Worm (Caenorhabditis elegans): Measurements from ENCODE around the gene Y45F10C.1.

ce11 chrIV:13673504-13673903 is 14.2 kb upstream of the Y45F10C.1 start, which contains the start of gene oac-48:
- no peak for TF ChIP-seq snpc-4 (tag; optimal IDR thresholded peaks at IDR 0.05)
- no peak for TF ChIP-seq egl-27 (tag; optimal IDR thresholded peaks at IDR 0.05)
- TF ChIP-seq elt-2 (tag; optimal IDR thresholded peaks at IDR 0.05), result no peak
- no peak for TF ChIP-seq ztf-4 (tag; optimal IDR thresholded peaks at IDR 0.05)
- no peak for TF ChIP-seq nhr-25 (tag; optimal IDR thresholded peaks at IDR 0.05)
- TF ChIP-seq daf-12 (tag; optimal IDR thresholded peaks at IDR 0.05), result no peak
- TF ChIP-seq ztf-11 (tag; optimal IDR thresholded peaks at IDR 0.05), result no peak
- no peak for TF ChIP-seq pqm-1 (tag; optimal IDR thresholded peaks at IDR 0.05)
- no peak for TF ChIP-seq nhr-237 (tag; optimal IDR thresholded peaks at IDR 0.05)
- no peak for TF ChIP-seq jun-1 (tag; optimal IDR thresholded peaks at IDR 0.05)
- no peak for TF ChIP-seq lin-39 (tag; optimal IDR thresholded peaks at IDR 0.05)
- no peak for TF ChIP-seq ZK546.5 (tag; optimal IDR thresholded peaks at IDR 0.05)

All from whole organism, L3 larva.